Fruit fly (Drosophila melanogaster): ENCODE measurements around the gene Uqcc1.

Uqcc1 gene

DNA sequence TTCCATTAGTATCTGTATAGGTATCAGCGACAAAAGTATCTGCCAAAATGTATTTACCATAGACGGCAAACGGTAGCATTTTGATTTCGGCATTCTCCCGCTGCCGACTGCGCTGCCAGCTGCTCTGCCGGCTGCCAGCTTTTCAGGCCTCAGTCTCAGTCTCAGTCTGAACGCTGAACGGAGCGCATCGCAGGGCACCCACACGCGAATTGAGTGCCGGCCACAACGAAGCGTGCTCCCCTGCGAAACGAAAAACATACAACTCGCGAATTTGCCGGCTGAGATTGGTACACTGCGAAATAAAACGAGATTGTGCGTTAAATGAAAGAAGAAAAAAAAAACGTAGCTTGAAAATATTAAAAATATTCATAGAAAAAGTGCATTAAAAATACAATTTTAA, 40.8 kb upstream of the Uqcc1 start, which contains the start of gene Mp:
Gene Mp, plus strand, starts transcription at position 152 of the 400 bp plus-strand sequence.
- TF ChIP-seq nerfin-2 (GFP tag; IDR thresholded peaks at IDR 0.05; ENCODE audit: partially characterized antibody) (0 out of 2 replicates have a peak, but pooled peaks have one; percentile 26), ewg (GFP tag; optimal IDR thresholded peaks at IDR 0.05) (no peak), Jarid2 (GFP tag; optimal IDR thresholded peaks at IDR 0.05) (peak; percentile 78), pan (optimal IDR thresholded peaks at IDR 0.05) (no peak), pan (GFP tag; optimal IDR thresholded peaks at IDR 0.05 in 1 of 2, IDR thresholded peaks at IDR 0.05 in 1 of 2) (peak in 1 of 2 experiments; percentile 21), wor (GFP tag; IDR thresholded peaks at IDR 0.05) (no peak), CG11695 (GFP tag; IDR thresholded peaks at IDR 0.05) (peak; percentile 49; the same call in 1 of the 3 replicates), Bgb (GFP tag; IDR thresholded peaks at IDR 0.05; ENCODE audit: partially characterized antibody) (peak; percentile 46; the same call in 1 of the 2 replicates), h (optimal IDR thresholded peaks at IDR 0.05) (no peak), slbo (GFP tag; IDR thresholded peaks at IDR 0.05) (peak; percentile 57), tin (GFP tag; optimal IDR thresholded peaks at IDR 0.05) (no peak), bowl (GFP tag; IDR thresholded peaks at IDR 0.05) (0 out of 2 replicates have a peak, but pooled peaks have one; percentile 12), trh (GFP tag; optimal IDR thresholded peaks at IDR 0.05) (no peak), CG7987 (GFP tag; optimal IDR thresholded peaks at IDR 0.05) (peak; percentile 18), ssp (GFP tag; IDR thresholded peaks at IDR 0.05) (0 out of 2 replicates have a peak, but pooled peaks have one; percentile 6), CG15269 (tag; optimal IDR thresholded peaks at IDR 0.05) (peak; percentile 16), CG12659 (GFP tag; optimal IDR thresholded peaks at IDR 0.05) (no peak), scrt (GFP tag; optimal IDR thresholded peaks at IDR 0.05) (peak; percentile 18), sob (GFP tag; IDR thresholded peaks at IDR 0.05) (peak; percentile 32; the same call in 1 of the 2 replicates), CG34422 (GFP tag; IDR thresholded peaks at IDR 0.05) (peak; percentile 64; the same call in 1 of the 3 replicates), CG32532 (GFP tag; IDR thresholded peaks at IDR 0.05) (peak; percentile 37; the same call in 1 of the 2 replicates), Sin3A (optimal IDR thresholded peaks at IDR 0.05) (no peak), ken (GFP tag; IDR thresholded peaks at IDR 0.05) (0 out of 3 replicates have a peak, but pooled peaks have one; percentile 10), bigmax (GFP tag; optimal IDR thresholded peaks at IDR 0.05) (no peak), PHDP (tag; optimal IDR thresholded peaks at IDR 0.05) (peak; percentile 16), sens (GFP tag) (peak; percentile 70), zfh1 (GFP tag; IDR thresholded peaks at IDR 0.05) (0 out of 3 replicates have a peak, but pooled peaks have one; percentile 8), Dbx (GFP tag; IDR thresholded peaks at IDR 0.05) (no peak), CG14965 (GFP tag; optimal IDR thresholded peaks at IDR 0.05; ENCODE audit: borderline replicate concordance) (no peak), vvl (GFP tag; IDR thresholded peaks at IDR 0.05) (peak; percentile 39), Med (GFP tag) (peak; percentile 79), gem (tag; optimal IDR thresholded peaks at IDR 0.05) (peak; percentile 9), CG10959 (GFP tag; IDR thresholded peaks at IDR 0.05) (0 out of 2 replicates have a peak, but pooled peaks have one; percentile 20), E2f1 (GFP tag; IDR thresholded peaks at IDR 0.05) (peak; percentile 28; the same call in 1 of the 2 replicates), hkb (optimal IDR thresholded peaks at IDR 0.05) (no peak), hkb (GFP tag; IDR thresholded peaks at IDR 0.05) (0 out of 2 replicates have a peak, but pooled peaks have one; percentile 38), Adf1 (GFP tag; IDR thresholded peaks at IDR 0.05) (peak; percentile 92), Trl (optimal IDR thresholded peaks at IDR 0.05) (peak; percentile 0 to 2), Trl (GFP tag; optimal IDR thresholded peaks at IDR 0.05) (no peak), CG10274 (GFP tag; optimal IDR thresholded peaks at IDR 0.05) (peak; percentile 47), CG13287 (GFP tag; IDR thresholded peaks at IDR 0.05; ENCODE audit: partially characterized antibody) (peak; percentile 57; the same call in 1 of the 2 replicates), CG14441 (GFP tag; IDR thresholded peaks at IDR 0.05) (0 out of 2 replicates have a peak, but pooled peaks have one; percentile 31), CG4854 (GFP tag; optimal IDR thresholded peaks at IDR 0.05) (no peak), CG8290 (GFP tag; optimal IDR thresholded peaks at IDR 0.05) (no peak), CG8290 (tag; optimal IDR thresholded peaks at IDR 0.05) (peak in 1 of 2 experiments; percentile 46), NfI (GFP tag; optimal IDR thresholded peaks at IDR 0.05) (no peak), chm (GFP tag; IDR thresholded peaks at IDR 0.05) (peak; percentile 41; the same call in 1 of the 2 replicates), CG2712 (tag; optimal IDR thresholded peaks at IDR 0.05) (no peak), CG12071 (GFP tag; optimal IDR thresholded peaks at IDR 0.05) (peak; percentile 45), sc (optimal IDR thresholded peaks at IDR 0.05) (no peak), sc (GFP tag; optimal IDR thresholded peaks at IDR 0.05) (no peak), chinmo (GFP tag; IDR thresholded peaks at IDR 0.05; ENCODE audit: partially characterized antibody) (peak; percentile 65; the same call in 1 of the 4 replicates)
